Fruit fly (Drosophila melanogaster): ENCODE results near the gene Ran.

DNA sequence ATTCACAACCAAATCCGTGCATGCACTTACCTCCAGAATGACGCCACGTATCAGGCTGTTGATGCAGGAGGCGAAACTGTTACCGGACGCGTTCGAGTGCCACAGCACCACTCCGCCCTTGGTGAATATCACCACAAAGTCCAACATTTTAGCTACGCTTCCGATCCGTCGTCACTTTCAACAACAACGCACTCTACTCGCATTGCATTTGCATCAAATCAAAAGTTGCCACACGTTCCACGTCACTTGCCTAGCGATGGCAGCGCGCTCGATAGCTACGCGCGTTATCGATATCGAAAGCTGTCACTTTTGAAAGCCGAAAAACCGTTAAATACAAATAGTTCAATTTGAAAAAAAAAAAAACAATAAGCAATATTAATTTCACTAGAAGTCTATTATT, 19.7 kb downstream of the Ran start, which contains the start of gene SrpRalpha:
- TF ChIP-seq Pif1A (GFP tag; optimal IDR thresholded peaks at IDR 0.05) (no peak), fd96Ca (GFP tag; IDR thresholded peaks at IDR 0.05) (no peak), rn (GFP tag; IDR thresholded peaks at IDR 0.05) (no peak), Ets98B (GFP tag; IDR thresholded peaks at IDR 0.05) (no peak), CG15710 (tag; optimal IDR thresholded peaks at IDR 0.05) (no peak), Pif1B (GFP tag; optimal IDR thresholded peaks at IDR 0.05) (no peak), CG34367 (tag; optimal IDR thresholded peaks at IDR 0.05) (no peak), gl (tag; optimal IDR thresholded peaks at IDR 0.05) (no peak), CG10348 (GFP tag; IDR thresholded peaks at IDR 0.05) (no peak)
